Worm (Caenorhabditis elegans) whole organism, L4 larva: ENCODE data around the gene grd-5.

ENCODE experiments used
- ceh-32 ChIP-seq: sonication (generic microtip); optimal IDR thresholded peaks from 2 replicates; lab custom pipeline; 2016; ENCODE audit warnings: mild to moderate bottlenecking, missing genetic modification characterization, missing compliant biosample characterization; ENCODE audit not compliant: poor library complexity
- nhr-11 ChIP-seq: fragments of 150-350 bp; optimal IDR thresholded peaks from 2 replicates; lab custom pipeline; 2014; ENCODE audit warnings: missing biosample characterization, missing genetic modification characterization
- nhr-237 ChIP-seq: sonication (generic microtip); optimal IDR thresholded peaks from 2 replicates; lab custom pipeline; 2017; ENCODE audit warnings: missing biosample characterization, missing genetic modification characterization

DNA sequence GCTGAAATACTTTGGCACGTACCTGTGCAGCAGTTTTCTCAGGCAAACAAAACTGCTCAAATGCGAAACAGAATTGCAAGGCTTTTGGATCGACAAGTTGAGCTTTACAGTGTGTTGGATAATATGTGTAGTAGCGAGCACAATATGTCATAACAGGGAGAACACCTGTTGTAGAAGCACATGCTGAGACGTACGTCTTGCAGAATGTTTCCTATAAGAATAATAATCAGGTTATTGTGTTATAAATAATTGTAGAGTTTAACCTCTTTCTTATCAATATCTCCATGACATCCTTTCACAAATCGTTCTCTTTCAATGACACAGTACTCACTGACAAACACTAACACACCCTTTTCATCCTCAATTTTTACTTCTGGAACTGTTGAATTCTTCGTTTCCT lies 8.7 kb downstream of the grd-5 start:
- no peak for TF ChIP-seq ceh-32
- TF ChIP-seq nhr-11 (tag; lab: Kevin White, UChicago): no peak
- TF ChIP-seq nhr-237: no peak
